Fruit fly (Drosophila melanogaster): Measurements from ENCODE around the gene Eaf6.
A peak's percentile ranks its signal among the peaks of the same experiment; 100 is the strongest.

The Eaf6 gene

dm6 chr3L:5608128-5608527 lies at the start of gene Eaf6:
Gene Eaf6, minus strand, starts transcription at chr3L:5608300.
- TF ChIP-seq sv (GFP tag; optimal IDR thresholded peaks at IDR 0.05) (no peak), h (GFP tag; optimal IDR thresholded peaks at IDR 0.05) (no peak), Myc (optimal IDR thresholded peaks at IDR 0.05) (peak; percentile 44), CG32264 (GFP tag; optimal IDR thresholded peaks at IDR 0.05) (no peak), OdsH (GFP tag; optimal IDR thresholded peaks at IDR 0.05) (no peak), brk (GFP tag; optimal IDR thresholded peaks at IDR 0.05) (no peak), Vsx2 (GFP tag; optimal IDR thresholded peaks at IDR 0.05; ENCODE audit: partially characterized antibody) (peak; percentile 92), CrebA (GFP tag; optimal IDR thresholded peaks at IDR 0.05; ENCODE audit: borderline replicate concordance) (no peak), dsf (GFP tag; optimal IDR thresholded peaks at IDR 0.05; ENCODE audit: borderline replicate concordance) (no peak)

DNA sequence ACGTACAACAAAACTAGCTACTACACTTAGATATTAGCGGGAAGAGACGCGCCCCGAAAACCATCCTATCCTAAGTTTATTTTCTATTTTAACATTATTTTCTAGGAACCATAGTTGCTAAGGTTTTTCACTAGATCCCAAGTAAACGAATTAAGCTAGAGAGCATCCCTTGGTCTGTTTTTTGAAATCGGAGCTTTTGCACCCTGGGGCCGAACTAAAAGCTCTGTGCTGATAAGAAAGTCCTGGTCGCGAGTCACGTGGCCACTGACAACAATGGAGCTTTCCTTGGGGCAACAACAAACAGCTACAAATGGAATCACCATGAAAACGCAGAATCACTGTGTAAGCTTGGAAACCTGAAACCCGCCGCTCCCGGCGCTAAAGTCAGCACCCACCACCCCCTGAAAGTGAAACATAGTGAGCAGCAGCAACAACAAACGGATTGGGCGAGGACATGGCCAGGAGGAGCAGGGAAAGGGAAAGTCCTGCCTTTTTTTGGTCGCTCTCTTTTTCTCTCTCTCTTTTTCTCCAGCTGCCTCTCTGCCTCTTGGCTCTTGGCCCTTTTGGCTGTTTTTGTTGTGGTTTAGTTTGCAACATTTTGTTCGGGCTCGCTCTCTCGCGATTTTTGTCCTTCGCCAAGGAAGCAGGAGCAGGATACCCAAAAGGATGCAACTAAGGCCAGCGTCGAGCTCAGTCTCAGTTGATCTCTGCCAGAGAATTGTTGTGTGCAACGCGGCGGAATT lies 49.3 kb upstream of the Eaf6 start, which contains the start of gene sif:
Gene sif, plus strand, starts transcription at position 693 of the 743 bp plus-strand sequence.
- TF ChIP-seq Mio (GFP tag; optimal IDR thresholded peaks at IDR 0.05) (no peak), usp (GFP tag; optimal IDR thresholded peaks at IDR 0.05) (no peak), Rel (GFP tag; optimal IDR thresholded peaks at IDR 0.05) (no peak), Rel (tag; optimal IDR thresholded peaks at IDR 0.05) (no peak), brk (GFP tag; optimal IDR thresholded peaks at IDR 0.05) (no peak), Hnf4 (GFP tag; optimal IDR thresholded peaks at IDR 0.05) (no peak)

DNA sequence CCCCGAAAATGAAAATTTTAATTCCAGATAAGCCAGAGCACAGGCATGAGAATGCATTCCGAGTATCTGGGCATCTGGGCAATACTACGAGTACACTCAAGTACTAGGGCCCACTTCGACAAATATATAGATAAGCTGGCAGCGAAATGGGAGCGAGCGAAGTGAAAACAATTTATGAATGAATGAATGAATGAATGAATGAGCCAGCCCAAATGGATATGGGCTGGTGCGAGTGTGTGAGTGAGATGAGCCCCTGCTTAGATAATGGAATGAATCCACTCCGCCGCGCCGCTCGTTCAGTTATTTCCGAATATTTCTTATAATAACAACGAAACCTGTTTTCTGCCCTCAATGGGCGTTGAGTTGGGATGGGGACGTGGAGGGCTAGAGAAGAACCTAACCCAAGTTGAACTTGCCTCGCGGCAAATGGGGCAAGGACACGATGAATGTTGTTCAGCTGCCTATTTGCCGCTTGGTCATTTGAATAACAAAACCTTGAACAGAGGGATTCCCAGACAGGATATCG lies 47.7 kb upstream of the Eaf6 start:
- TF ChIP-seq sv (GFP tag; optimal IDR thresholded peaks at IDR 0.05), result no peak
- no peak for TF ChIP-seq br (GFP tag; optimal IDR thresholded peaks at IDR 0.05)
- no peak for TF ChIP-seq Dfd (GFP tag; optimal IDR thresholded peaks at IDR 0.05)
- no peak for TF ChIP-seq Hnf4 (GFP tag; optimal IDR thresholded peaks at IDR 0.05)
- TF ChIP-seq h (GFP tag; optimal IDR thresholded peaks at IDR 0.05), result no peak
- TF ChIP-seq rgr (GFP tag; optimal IDR thresholded peaks at IDR 0.05), result no peak
- TF ChIP-seq Mio (GFP tag; optimal IDR thresholded peaks at IDR 0.05), result no peak
- no peak for TF ChIP-seq brk (GFP tag; optimal IDR thresholded peaks at IDR 0.05)
- TF ChIP-seq usp (GFP tag; optimal IDR thresholded peaks at IDR 0.05), result no peak

DNA sequence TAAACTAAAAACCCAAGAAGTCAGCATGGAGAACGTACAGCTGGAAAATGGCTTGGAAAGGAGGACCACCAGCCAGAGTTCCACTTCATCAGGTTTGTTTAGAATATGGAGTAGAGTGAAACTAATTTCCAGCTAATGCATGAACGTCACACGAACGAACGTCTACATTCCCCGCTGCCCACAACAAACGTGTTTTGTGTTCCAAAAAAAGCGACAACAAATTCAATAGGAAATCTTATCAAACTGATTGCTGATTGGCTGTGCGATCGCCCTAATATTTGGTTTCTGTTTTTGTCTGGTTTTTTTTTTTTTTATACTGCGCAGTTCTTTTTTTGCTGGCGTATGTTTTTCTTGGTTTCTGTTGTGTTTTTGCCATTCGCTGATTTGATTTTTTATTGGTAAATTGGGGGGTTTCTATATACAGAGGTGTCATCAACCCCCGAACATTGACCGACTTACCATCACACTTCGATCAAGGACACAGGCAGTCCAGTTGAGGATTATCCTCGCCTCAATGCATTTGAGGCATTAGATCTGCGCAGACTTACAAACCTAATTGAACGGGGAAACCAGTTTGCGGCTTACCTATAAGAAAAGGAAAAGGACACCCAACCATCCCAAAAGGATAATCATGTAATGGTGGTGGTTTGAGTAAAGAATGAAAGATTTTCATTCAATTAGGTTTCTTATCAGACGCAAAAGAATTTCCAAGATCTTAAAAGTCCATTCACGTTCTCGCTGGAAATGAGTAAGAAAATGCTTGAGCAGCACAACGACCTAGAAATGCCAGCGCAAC lies 47.1 kb upstream of the Eaf6 start:
- TF ChIP-seq psq (GFP tag; optimal IDR thresholded peaks at IDR 0.05), result peak; percentile 48
- no peak for TF ChIP-seq Rel (GFP tag; optimal IDR thresholded peaks at IDR 0.05)
- TF ChIP-seq Rel (tag; optimal IDR thresholded peaks at IDR 0.05), result peak; percentile 84
- peak; percentile 4 for TF ChIP-seq CrebA (GFP tag; optimal IDR thresholded peaks at IDR 0.05; ENCODE audit: borderline replicate concordance)
- no peak for TF ChIP-seq jim (GFP tag; optimal IDR thresholded peaks at IDR 0.05)

DNA sequence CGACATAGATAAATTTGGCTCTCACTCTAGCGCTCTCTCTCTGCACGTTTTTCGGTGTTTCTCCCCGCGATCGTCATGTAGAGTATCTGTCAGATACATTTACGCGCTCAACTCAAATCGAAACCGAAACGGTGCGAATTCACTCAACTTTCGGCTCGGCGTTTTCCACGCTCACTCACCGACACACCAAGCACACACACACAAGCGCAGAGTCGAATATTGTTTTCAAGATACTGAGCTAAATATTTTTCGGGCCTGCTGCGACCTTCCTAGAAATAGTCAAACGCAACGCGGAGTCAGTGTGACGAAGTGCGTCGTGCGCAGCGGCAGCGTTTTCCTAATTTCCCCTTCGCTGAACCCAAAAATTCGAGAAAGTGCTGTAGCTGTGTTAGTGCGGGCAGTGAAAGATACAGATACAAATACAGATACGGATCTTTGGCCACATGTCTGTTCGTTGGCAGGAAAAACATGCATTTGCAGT lies 46.3 kb upstream of the Eaf6 start, which contains the start of gene lin-28:
Gene lin-28, plus strand, starts transcription at position 279 of the 481 bp plus-strand sequence.
- TF ChIP-seq Jra (GFP tag; optimal IDR thresholded peaks at IDR 0.05) (no peak), Vsx2 (GFP tag; optimal IDR thresholded peaks at IDR 0.05; ENCODE audit: partially characterized antibody) (no peak), Hr83 (GFP tag; optimal IDR thresholded peaks at IDR 0.05; ENCODE audit: poor library complexity, severe bottlenecking) (no peak), fru (GFP tag; optimal IDR thresholded peaks at IDR 0.05) (no peak), Rel (GFP tag; optimal IDR thresholded peaks at IDR 0.05) (no peak), Rel (tag; optimal IDR thresholded peaks at IDR 0.05) (no peak), jim (GFP tag; optimal IDR thresholded peaks at IDR 0.05) (no peak), h (GFP tag; optimal IDR thresholded peaks at IDR 0.05) (no peak), ey (GFP tag; optimal IDR thresholded peaks at IDR 0.05) (no peak), dl (GFP tag; optimal IDR thresholded peaks at IDR 0.05; ENCODE audit: insufficient read depth in 1 of 2, partially characterized antibody in 2 of 2) (no peak), N (GFP tag; optimal IDR thresholded peaks at IDR 0.05) (no peak), Abd-B (GFP tag; optimal IDR thresholded peaks at IDR 0.05) (no peak)

- TF ChIP-seq Hr83 (GFP tag; optimal IDR thresholded peaks at IDR 0.05; ENCODE audit: poor library complexity, severe bottlenecking) (no peak), OdsH (GFP tag; optimal IDR thresholded peaks at IDR 0.05) (no peak), Mio (GFP tag; optimal IDR thresholded peaks at IDR 0.05) (no peak), br (GFP tag; optimal IDR thresholded peaks at IDR 0.05) (no peak), h (GFP tag; optimal IDR thresholded peaks at IDR 0.05) (no peak), ey (GFP tag; optimal IDR thresholded peaks at IDR 0.05) (no peak), dsf (GFP tag; optimal IDR thresholded peaks at IDR 0.05; ENCODE audit: borderline replicate concordance) (no peak), Abd-B (GFP tag; optimal IDR thresholded peaks at IDR 0.05) (no peak), usp (GFP tag; optimal IDR thresholded peaks at IDR 0.05) (no peak), Vsx2 (GFP tag; optimal IDR thresholded peaks at IDR 0.05; ENCODE audit: partially characterized antibody) (no peak), N (GFP tag; optimal IDR thresholded peaks at IDR 0.05) (no peak), Hnf4 (GFP tag; optimal IDR thresholded peaks at IDR 0.05) (no peak), CrebA (GFP tag; optimal IDR thresholded peaks at IDR 0.05; ENCODE audit: borderline replicate concordance) (no peak), psq (GFP tag; optimal IDR thresholded peaks at IDR 0.05) (no peak)
Measured at dm6 chr3L:5643733-5644132, 35.6 kb upstream of the Eaf6 start.
